Worm (Caenorhabditis elegans) whole organism, L4/young adult: ENCODE data around the gene F10E9.2.
"Not testable (repeated sequence)": the region's sequence is repeated elsewhere in the genome, so short reads cannot be mapped to it uniquely, and the experiment has no call there.

ENCODE experiments used
- W03F9.2 ChIP-seq: fragments of 150-350 bp; optimal IDR thresholded peaks from 2 replicates; lab custom pipeline; 2014; ENCODE audit warnings: missing biosample characterization, missing genetic modification characterization
- dao-5 ChIP-seq: sonication (generic microtip); optimal IDR thresholded peaks from 2 replicates; lab custom pipeline; 2016; ENCODE audit warnings: missing genotype, missing genetic modification characterization, moderate library complexity, missing compliant biosample characterization
- him-1 ChIP-seq: sonication (generic microtip); optimal IDR thresholded peaks from 2 replicates; lab custom pipeline; 2016; ENCODE audit warnings: missing genotype, missing genetic modification reagents, missing genetic modification characterization, missing compliant biosample characterization

ce11 chrIII:8339372-8339771 is 26.9 kb downstream of the F10E9.2 start, which contains the start of gene clc-28:
- not testable (repeated sequence) for TF ChIP-seq W03F9.2, dao-5, him-1 (tag; lab: Kevin White, UChicago)
